Worm (Caenorhabditis elegans) whole organism, L1 larva: ENCODE data around the gene C47A10.12.

Experiments
- ceh-82 ChIP-seq, 3 experiments: fragments of 150-350 bp in 1 of 3; sonication (generic microtip) in 2 of 3; optimal IDR thresholded peaks; 2 replicates each; lab custom pipeline; 2014 to 2017; ENCODE audit warnings: missing biosample characterization in 3 of 3, missing genetic modification characterization in 3 of 3
- efl-3 ChIP-seq: fragments of 200-800 bp; sonication (Bioruptor generic); optimal IDR thresholded peaks from 2 replicates; lab custom pipeline; 2018; ENCODE audit warnings: mild to moderate bottlenecking, missing genetic modification characterization, missing compliant biosample characterization
- sox-4 ChIP-seq: sonication (generic microtip); optimal IDR thresholded peaks from 2 replicates; lab custom pipeline; 2016; ENCODE audit warnings: missing genetic modification characterization, missing compliant biosample characterization

- TF ChIP-seq ceh-82 (tag; optimal IDR thresholded peaks at IDR 0.05; lab: Kevin White, UChicago): no peak
- no peak for TF ChIP-seq sox-4 (tag; lab: Kevin White, UChicago)
- TF ChIP-seq efl-3 (GFP tag; lab: Kevin White, UChicago): no peak
These were observed 5.8 kb downstream of the C47A10.12 start, which contains the start of gene srab-12 for ce11 chrV:17783542-17783941.
